Fruit fly (Drosophila melanogaster): ENCODE results near the gene pcm.

Gene pcm

dm6 chrX:19520376-19520775 lies 28.6 kb upstream of the pcm start:
- TF ChIP-seq tj (GFP tag; optimal IDR thresholded peaks at IDR 0.05) (no peak), toe (GFP tag; optimal IDR thresholded peaks at IDR 0.05) (no peak)

DNA sequence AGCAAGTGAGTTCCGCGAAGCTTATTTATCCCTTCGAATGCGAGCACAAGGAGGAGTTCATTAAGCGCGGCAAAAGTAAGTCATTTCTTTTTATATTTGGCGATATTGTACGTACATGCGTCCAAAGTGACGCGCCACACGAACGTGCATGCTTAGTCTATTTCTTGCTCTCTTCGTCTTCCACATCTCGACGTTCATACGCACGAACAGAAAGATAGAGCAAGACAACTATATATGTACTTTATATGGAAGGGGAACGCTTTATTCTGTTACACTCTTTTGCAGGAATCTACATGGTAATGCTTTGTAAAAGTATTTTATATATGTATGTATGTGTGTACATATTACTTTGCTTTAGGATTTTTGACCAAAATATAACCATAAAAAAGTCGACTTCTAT lies 18.4 kb upstream of the pcm start:
- no peak for TF ChIP-seq bab1 (GFP tag; optimal IDR thresholded peaks at IDR 0.05)
- TF ChIP-seq pad (GFP tag; optimal IDR thresholded peaks at IDR 0.05): peak; percentile 77

DNA sequence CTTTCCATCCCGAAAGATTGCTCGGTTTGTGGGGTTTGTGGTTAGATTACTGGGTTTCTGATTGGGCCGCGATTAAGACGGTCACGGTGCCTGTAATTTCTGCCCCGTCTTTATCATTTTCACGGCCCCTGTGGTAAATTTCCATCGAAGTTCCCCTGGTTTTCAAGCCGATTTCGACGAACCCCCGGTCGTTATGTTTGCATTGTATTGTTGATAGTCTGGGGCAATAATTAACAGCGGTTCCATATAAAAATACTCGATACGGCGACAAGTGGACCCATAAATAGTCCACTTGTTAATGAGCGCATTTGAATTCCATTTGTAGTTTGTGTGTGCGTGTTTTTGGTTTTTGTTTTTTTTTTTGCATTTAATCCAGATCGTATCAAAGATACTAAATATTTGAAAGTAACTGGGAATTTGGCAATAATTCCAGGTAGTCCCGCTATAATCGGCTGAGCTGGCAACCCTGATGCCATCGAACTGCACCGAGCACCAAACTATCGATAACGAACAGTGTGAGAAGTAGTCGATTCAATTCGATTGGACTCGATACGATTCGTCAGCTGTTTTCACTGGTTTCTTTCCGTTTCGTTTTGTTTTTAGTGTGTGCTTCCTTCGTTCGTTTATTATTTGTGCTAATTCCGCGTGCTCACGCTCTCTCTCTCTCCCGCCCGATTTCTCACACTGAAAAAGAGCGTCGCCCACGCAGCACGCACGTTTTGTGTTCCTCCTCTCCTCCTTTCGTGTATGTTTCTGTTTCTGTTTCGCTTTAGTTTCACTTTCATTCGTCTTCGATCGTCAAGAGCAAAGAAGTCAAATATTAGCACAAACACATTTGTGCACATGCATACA lies 13.7 kb upstream of the pcm start:
- TF ChIP-seq toe (GFP tag; optimal IDR thresholded peaks at IDR 0.05) (no peak), Hr96 (GFP tag; optimal IDR thresholded peaks at IDR 0.05) (peak; percentile 46), CG14711 (tag; optimal IDR thresholded peaks at IDR 0.05) (peak; percentile 93), CG7045 (GFP tag; optimal IDR thresholded peaks at IDR 0.05) (no peak), cic (GFP tag; optimal IDR thresholded peaks at IDR 0.05) (no peak), Crg-1 (GFP tag; optimal IDR thresholded peaks at IDR 0.05) (no peak), tj (GFP tag; optimal IDR thresholded peaks at IDR 0.05) (peak; percentile 80), CG5204 (GFP tag; optimal IDR thresholded peaks at IDR 0.05) (no peak), bab1 (GFP tag; optimal IDR thresholded peaks at IDR 0.05) (peak; percentile 57), Mnt (GFP tag; optimal IDR thresholded peaks at IDR 0.05) (peak; percentile 76), CG33017 (tag; optimal IDR thresholded peaks at IDR 0.05) (no peak), Clk (GFP tag; optimal IDR thresholded peaks at IDR 0.05) (no peak), CG11617 (GFP tag; optimal IDR thresholded peaks at IDR 0.05) (peak; percentile 37), kay (GFP tag; ENCODE audit: borderline replicate concordance) (no peak), CG1620 (GFP tag; optimal IDR thresholded peaks at IDR 0.05) (no peak), CG12768 (GFP tag; optimal IDR thresholded peaks at IDR 0.05) (peak; percentile 42), cnc (optimal IDR thresholded peaks at IDR 0.05) (no peak), ovo (GFP tag; optimal IDR thresholded peaks at IDR 0.05) (peak; percentile 92), pad (GFP tag; optimal IDR thresholded peaks at IDR 0.05) (no peak), CG7101 (tag; optimal IDR thresholded peaks at IDR 0.05) (peak; percentile 49)

dm6 chrX:19504170-19504765 lies 12.5 kb upstream of the pcm start:
- TF ChIP-seq CG14711 (tag; optimal IDR thresholded peaks at IDR 0.05) (no peak), kay (GFP tag; ENCODE audit: borderline replicate concordance) (peak; percentile 55)

DNA sequence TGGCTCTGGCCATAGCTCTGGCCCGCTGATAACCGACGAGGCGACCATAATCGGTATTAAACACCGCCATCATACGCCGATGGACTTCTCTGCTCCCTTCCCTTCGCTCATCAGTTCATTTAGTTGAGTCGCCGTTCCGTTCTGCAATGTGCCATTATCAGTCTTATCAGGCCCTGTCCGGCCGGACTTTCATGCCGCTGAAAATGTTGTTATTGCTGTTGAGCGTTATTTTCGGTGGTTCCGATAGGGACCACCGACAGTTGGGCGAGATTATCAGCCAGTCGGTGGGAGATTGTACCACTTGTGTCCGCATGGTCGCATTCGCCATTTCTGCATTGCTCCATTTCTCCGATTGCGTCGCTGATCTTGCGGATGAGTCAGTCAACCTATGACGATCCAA lies 9.5 kb upstream of the pcm start:
- TF ChIP-seq Mnt (GFP tag; optimal IDR thresholded peaks at IDR 0.05) (peak; percentile 19), toe (GFP tag; optimal IDR thresholded peaks at IDR 0.05) (no peak)

- TF ChIP-seq pad (GFP tag; optimal IDR thresholded peaks at IDR 0.05) (peak; percentile 90), kay (GFP tag; ENCODE audit: borderline replicate concordance) (no peak), CG14711 (tag; optimal IDR thresholded peaks at IDR 0.05) (peak; percentile 83), toe (GFP tag; optimal IDR thresholded peaks at IDR 0.05) (no peak), cnc (optimal IDR thresholded peaks at IDR 0.05) (no peak), CG12768 (GFP tag; optimal IDR thresholded peaks at IDR 0.05) (no peak), CG5204 (GFP tag; optimal IDR thresholded peaks at IDR 0.05) (no peak), CG33017 (tag; optimal IDR thresholded peaks at IDR 0.05) (no peak), bab1 (GFP tag; optimal IDR thresholded peaks at IDR 0.05) (no peak), CG7101 (tag; optimal IDR thresholded peaks at IDR 0.05) (no peak), Hr96 (GFP tag; optimal IDR thresholded peaks at IDR 0.05) (no peak), tj (GFP tag; optimal IDR thresholded peaks at IDR 0.05) (peak; percentile 84), Mnt (GFP tag; optimal IDR thresholded peaks at IDR 0.05) (no peak)
These were observed 7.0 kb upstream of the pcm start for dm6 chrX:19498755-19499321.

DNA sequence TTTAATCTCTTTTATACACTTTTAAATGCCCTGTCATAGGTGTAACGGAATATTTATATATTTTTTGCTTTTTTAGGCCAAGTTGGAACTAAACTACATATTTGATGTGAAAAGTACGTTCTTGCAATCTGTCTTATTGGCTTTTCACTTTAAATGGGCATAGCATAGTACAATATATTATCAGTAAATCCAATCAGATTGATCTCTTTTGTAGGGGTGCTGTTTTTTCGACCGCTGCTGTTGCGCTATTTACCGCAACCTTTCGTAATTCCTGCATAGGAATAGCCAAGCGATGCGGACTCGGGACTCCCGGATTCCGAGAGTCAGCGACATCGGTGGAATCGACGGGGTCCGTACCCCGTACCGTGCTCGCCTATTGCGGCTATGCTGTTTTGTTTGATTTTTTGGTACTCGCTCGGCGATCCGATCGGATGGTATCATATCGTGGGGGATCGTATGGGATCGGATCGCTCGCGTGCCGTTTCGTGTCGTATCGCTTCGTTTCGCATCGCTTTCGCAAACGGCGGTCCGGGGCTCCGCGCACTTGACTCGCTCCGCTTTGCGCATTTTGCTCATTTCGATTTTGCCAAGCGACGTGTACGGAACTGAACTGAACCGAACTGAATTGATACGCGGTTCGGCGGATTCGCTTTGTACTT lies 6.1 kb upstream of the pcm start:
- peak; percentile 81 for TF ChIP-seq Mnt (GFP tag; optimal IDR thresholded peaks at IDR 0.05)
- peak; percentile 49 for TF ChIP-seq Hr96 (GFP tag; optimal IDR thresholded peaks at IDR 0.05)
- no peak for TF ChIP-seq Crg-1 (GFP tag; optimal IDR thresholded peaks at IDR 0.05)
- no peak for TF ChIP-seq pad (GFP tag; optimal IDR thresholded peaks at IDR 0.05)
- TF ChIP-seq CG7101 (tag; optimal IDR thresholded peaks at IDR 0.05): peak; percentile 48
- no peak for TF ChIP-seq toe (GFP tag; optimal IDR thresholded peaks at IDR 0.05)
- peak; percentile 50 for TF ChIP-seq tj (GFP tag; optimal IDR thresholded peaks at IDR 0.05)
- TF ChIP-seq CG11617 (GFP tag; optimal IDR thresholded peaks at IDR 0.05): no peak
- no peak for TF ChIP-seq CG1620 (GFP tag; optimal IDR thresholded peaks at IDR 0.05)
- no peak for TF ChIP-seq CG7045 (GFP tag; optimal IDR thresholded peaks at IDR 0.05)
- TF ChIP-seq kay (GFP tag; ENCODE audit: borderline replicate concordance): no peak
- peak; percentile 42 for TF ChIP-seq bab1 (GFP tag; optimal IDR thresholded peaks at IDR 0.05)
- no peak for TF ChIP-seq CG5204 (GFP tag; optimal IDR thresholded peaks at IDR 0.05)
- TF ChIP-seq cnc (optimal IDR thresholded peaks at IDR 0.05): no peak
- TF ChIP-seq cic (GFP tag; optimal IDR thresholded peaks at IDR 0.05): peak; percentile 68
- no peak for TF ChIP-seq Clk (GFP tag; optimal IDR thresholded peaks at IDR 0.05)
- TF ChIP-seq ovo (GFP tag; optimal IDR thresholded peaks at IDR 0.05): peak; percentile 83
- peak; percentile 29 for TF ChIP-seq CG33017 (tag; optimal IDR thresholded peaks at IDR 0.05)
- TF ChIP-seq CG12768 (GFP tag; optimal IDR thresholded peaks at IDR 0.05): peak; percentile 68
- no peak for TF ChIP-seq CG14711 (tag; optimal IDR thresholded peaks at IDR 0.05)
